Worm (Caenorhabditis elegans) whole organism, L4 larva: ENCODE measurements around the gene ZK1320.11.
A peak's percentile ranks its signal among the peaks of the same experiment; 100 is the strongest.

ENCODE experiments used
- F37D6.2 ChIP-seq: sonication (generic microtip); optimal IDR thresholded peaks from 2 replicates; lab custom pipeline; 2016; ENCODE audit warnings: mild to moderate bottlenecking, missing genetic modification characterization, missing compliant biosample characterization
- T26A8.4 ChIP-seq: fragments of 200-800 bp; sonication (Bioruptor generic); IDR thresholded peaks from 2 replicates; pipeline ENCODE4 v1.3.6; 2022; ENCODE audit warnings: missing genetic modification characterization, missing compliant biosample characterization
- Y75B8A.6 ChIP-seq: fragments of 200-800 bp; sonication (Bioruptor generic); IDR thresholded peaks from 2 replicates; pipeline ENCODE4 v1.3.6; 2022; ENCODE audit warnings: missing genetic modification reagents, missing genetic modification characterization, missing compliant biosample characterization
- aha-1 ChIP-seq: fragments of 150-350 bp; peaks from one replicate; lab custom pipeline; 2014; ENCODE audit warnings: missing biosample characterization, missing genetic modification characterization
- ama-1 ChIP-seq: fragments of 150-350 bp; optimal IDR thresholded peaks from 2 replicates; lab custom pipeline; 2014; ENCODE audit warnings: inconsistent platforms, mixed read lengths
- ceh-62 ChIP-seq: sonication (generic microtip); optimal IDR thresholded peaks from 2 replicates; lab custom pipeline; 2017; ENCODE audit warnings: missing biosample characterization, missing genetic modification characterization
- ces-1 ChIP-seq: fragments of 150-350 bp; sonication (generic microtip); optimal IDR thresholded peaks from 4 replicates; lab custom pipeline; 2014; ENCODE audit warnings: missing biosample characterization, missing genetic modification reagents, missing genetic modification characterization
- ctbp-1 ChIP-seq: fragments of 200-800 bp; sonication (Bioruptor generic); IDR thresholded peaks from 2 replicates; pipeline ENCODE4 v1.3.6; 2022; ENCODE audit warnings: missing genetic modification reagents, missing genetic modification characterization, missing compliant biosample characterization
- daf-16 ChIP-seq, 3 experiments: sonication (generic microtip); optimal IDR thresholded peaks; 2 replicates each; lab custom pipeline; 2016 to 2017; ENCODE audit warnings: missing genetic modification characterization in 3 of 3, missing genetic modification reagents in 3 of 3, mild to moderate bottlenecking in 2 of 3, missing compliant biosample characterization in 2 of 3, missing biosample characterization in 1 of 3, moderate library complexity in 1 of 3
- daf-19 ChIP-seq: fragments of 200-800 bp; sonication (Bioruptor generic); conservative IDR thresholded peaks from 2 replicates; pipeline ENCODE4 v1.3.6; 2022; ENCODE audit warnings: missing genetic modification characterization, missing compliant biosample characterization
- dmd-6 ChIP-seq: fragments of 200-800 bp; sonication (Bioruptor generic); IDR thresholded peaks from 2 replicates; pipeline ENCODE4 v1.3.6; 2022; ENCODE audit warnings: missing genetic modification reagents, missing genetic modification characterization, missing compliant biosample characterization
- dpl-1 ChIP-seq: fragments of 150-350 bp; optimal IDR thresholded peaks from 2 replicates; lab custom pipeline; 2014; ENCODE audit warnings: missing biosample characterization, missing genetic modification reagents, missing genetic modification characterization
- dve-1 ChIP-seq: sonication (generic microtip); optimal IDR thresholded peaks from 2 replicates; lab custom pipeline; 2017; ENCODE audit warnings: antibody characterized with exemption, mild to moderate bottlenecking, missing genetic modification characterization, missing compliant biosample characterization; ENCODE audit not compliant: insufficient read depth
- fkh-10 ChIP-seq: fragments of 150-350 bp; optimal IDR thresholded peaks from 2 replicates; lab custom pipeline; 2014; ENCODE audit warnings: missing biosample characterization, missing genetic modification reagents, missing genetic modification characterization
- hmg-1.1 ChIP-seq: fragments of 200-800 bp; sonication (Bioruptor generic); IDR thresholded peaks from 2 replicates; pipeline ENCODE4 v1.3.6; 2022; ENCODE audit warnings: missing genetic modification reagents, missing genetic modification characterization, missing compliant biosample characterization
- lim-7 ChIP-seq: fragments of 200-800 bp; sonication (Bioruptor generic); IDR thresholded peaks from 2 replicates; pipeline ENCODE4 v1.3.6; 2022; ENCODE audit warnings: missing genetic modification characterization, missing compliant biosample characterization
- lin-38 ChIP-seq: fragments of 200-800 bp; sonication (Bioruptor generic); IDR thresholded peaks from 2 replicates; pipeline ENCODE4 v1.3.6; 2022; ENCODE audit warnings: missing genetic modification reagents, missing genetic modification characterization, missing compliant biosample characterization
- lsy-2 ChIP-seq, 2 experiments: fragments of 150-350 bp in 1 of 2; sonication (generic microtip) in 1 of 2; optimal IDR thresholded peaks; 2 replicates each; lab custom pipeline; 2014 to 2017; ENCODE audit warnings: missing biosample characterization in 2 of 2, missing genetic modification characterization in 2 of 2
- mdl-1 ChIP-seq, 2 experiments: fragments of 150-350 bp in 1 of 2; sonication (generic microtip) in 1 of 2; optimal IDR thresholded peaks; 2 replicates each; lab custom pipeline; 2014 to 2017; ENCODE audit warnings: missing biosample characterization in 2 of 2, missing genetic modification characterization in 2 of 2
- mdt-29 ChIP-seq: fragments of 200-800 bp; sonication (Bioruptor generic); IDR thresholded peaks from 2 replicates; pipeline ENCODE4 v1.3.6; 2022; ENCODE audit warnings: missing genetic modification reagents, missing genetic modification characterization, missing compliant biosample characterization
- mxl-2 ChIP-seq: fragments of 200-800 bp; sonication (Bioruptor generic); conservative IDR thresholded peaks from 2 replicates; pipeline ENCODE4 v1.3.6; 2022; ENCODE audit warnings: missing genetic modification reagents, missing genetic modification characterization, missing compliant biosample characterization
- nhr-10 ChIP-seq: fragments of 150-350 bp; optimal IDR thresholded peaks from 2 replicates; lab custom pipeline; 2014; ENCODE audit warnings: missing biosample characterization, missing genetic modification characterization
- nhr-11 ChIP-seq: fragments of 150-350 bp; optimal IDR thresholded peaks from 2 replicates; lab custom pipeline; 2014; ENCODE audit warnings: missing biosample characterization, missing genetic modification characterization
- nhr-111 ChIP-seq: fragments of 200-800 bp; sonication (Bioruptor generic); optimal IDR thresholded peaks from 2 replicates; lab custom pipeline; 2018; ENCODE audit warnings: mild to moderate bottlenecking, missing genetic modification characterization, missing compliant biosample characterization
- nhr-237 ChIP-seq: sonication (generic microtip); optimal IDR thresholded peaks from 2 replicates; lab custom pipeline; 2017; ENCODE audit warnings: missing biosample characterization, missing genetic modification characterization
- nhr-28 ChIP-seq: fragments of 150-350 bp; optimal IDR thresholded peaks from 2 replicates; lab custom pipeline; 2014; ENCODE audit warnings: missing biosample characterization, missing genetic modification characterization
- nhr-42 ChIP-seq: fragments of 200-800 bp; sonication (Bioruptor generic); IDR thresholded peaks from 2 replicates; pipeline ENCODE4 v1.3.6; 2022; ENCODE audit warnings: missing genetic modification characterization, missing compliant biosample characterization
- nhr-77 ChIP-seq: fragments of 150-350 bp; optimal IDR thresholded peaks from 2 replicates; lab custom pipeline; 2014; ENCODE audit warnings: missing biosample characterization, missing genetic modification characterization
- php-3 ChIP-seq: fragments of 200-800 bp; sonication (Bioruptor generic); IDR thresholded peaks from 2 replicates; pipeline ENCODE4 v1.3.6; 2022; ENCODE audit warnings: missing genetic modification reagents, missing genetic modification characterization, missing compliant biosample characterization
- pqm-1 ChIP-seq: sonication (generic microtip); optimal IDR thresholded peaks from 2 replicates; lab custom pipeline; 2017; ENCODE audit warnings: missing biosample characterization, missing genetic modification characterization
- rbr-2 ChIP-seq: sonication (generic microtip); optimal IDR thresholded peaks from 2 replicates; lab custom pipeline; 2016; ENCODE audit warnings: missing genotype, missing genetic modification characterization, missing compliant biosample characterization
- set-16 ChIP-seq: fragments of 200-800 bp; sonication (Bioruptor generic); IDR thresholded peaks from 2 replicates; pipeline ENCODE4 v1.3.6; 2022; ENCODE audit warnings: missing genetic modification reagents, missing genetic modification characterization, missing compliant biosample characterization
- spr-3 ChIP-seq: fragments of 200-800 bp; sonication (Bioruptor generic); optimal IDR thresholded peaks from 2 replicates; lab custom pipeline; 2018; ENCODE audit warnings: mild to moderate bottlenecking, missing genetic modification characterization, missing compliant biosample characterization
- tag-97 ChIP-seq: fragments of 200-800 bp; sonication (Bioruptor generic); IDR thresholded peaks from 2 replicates; pipeline ENCODE4 v1.3.6; 2022; ENCODE audit warnings: missing genetic modification characterization, missing compliant biosample characterization
- unc-62 ChIP-seq, 3 experiments: fragments of 150-350 bp in 1 of 3; sonication (generic microtip); optimal IDR thresholded peaks in 2 of 3; peaks in 1 of 3; 1 replicate in 1 of 3; 2 replicates in 2 of 3; lab custom pipeline; 2014 to 2017; ENCODE audit warnings: missing biosample characterization in 3 of 3, missing genetic modification characterization in 3 of 3, missing genetic modification reagents in 3 of 3, missing genotype in 1 of 3
- zip-11 ChIP-seq: fragments of 200-800 bp; sonication (Bioruptor generic); IDR thresholded peaks from 2 replicates; pipeline ENCODE4 v1.3.6; 2022; ENCODE audit warnings: missing genetic modification characterization, missing compliant biosample characterization
- ztf-11 ChIP-seq: fragments of 150-350 bp; optimal IDR thresholded peaks from 2 replicates; lab custom pipeline; 2014; ENCODE audit warnings: missing biosample characterization, missing genetic modification characterization

The ZK1320.11 gene

ce11 chrII:9677470-9677869, 10.0 kb downstream of the ZK1320.11 start:
- peak; percentile 5 for TF ChIP-seq nhr-28
- peak; percentile 90 for TF ChIP-seq pqm-1 (tag; lab: Kevin White, UChicago)
- no peak for TF ChIP-seq nhr-237 (tag; lab: Kevin White, UChicago)
- no peak for TF ChIP-seq F37D6.2 (tag; lab: Kevin White, UChicago)
- TF ChIP-seq nhr-77 (tag; lab: Kevin White, UChicago), result peak; percentile 7
- TF ChIP-seq ces-1 (GFP tag; lab: Kevin White, UChicago), result no peak
- TF ChIP-seq dmd-6 (GFP tag; lab: Robert Waterston, UW), result peak; percentile 19; the same call in 1 of the 2 replicates
- peak in 1 of 2 experiments; percentile 21 for TF ChIP-seq lsy-2 (tag; optimal IDR thresholded peaks at IDR 0.05; lab: Kevin White, UChicago)
- no peak for TF ChIP-seq daf-16 (GFP tag; optimal IDR thresholded peaks at IDR 0.05; lab: Kevin White, UChicago)
- TF ChIP-seq daf-16 (tag; optimal IDR thresholded peaks at IDR 0.05; lab: Kevin White, UChicago), result peak; percentile 24
- peak; percentile 56 for TF ChIP-seq dve-1 (tag; lab: Kevin White, UChicago)
- TF ChIP-seq, all 104 proteins: peak for 7

ce11 chrII:9679842-9680241, 12.4 kb downstream of the ZK1320.11 start:
- TF ChIP-seq lsy-2 (tag; optimal IDR thresholded peaks at IDR 0.05; lab: Kevin White, UChicago) (peak in 1 of 2 experiments; percentile 5), mdt-29 (no peak), hmg-1.1 (GFP tag; lab: Robert Waterston, UW) (0 out of 2 replicates have a peak, but pooled peaks have one; percentile 28), nhr-10 (tag; lab: Kevin White, UChicago) (no peak), mdl-1 (tag; optimal IDR thresholded peaks at IDR 0.05; lab: Kevin White, UChicago) (no peak), aha-1 (tag; lab: Kevin White, UChicago) (peak; percentile 7)
- TF ChIP-seq, all 104 proteins: peak for 3

DNA sequence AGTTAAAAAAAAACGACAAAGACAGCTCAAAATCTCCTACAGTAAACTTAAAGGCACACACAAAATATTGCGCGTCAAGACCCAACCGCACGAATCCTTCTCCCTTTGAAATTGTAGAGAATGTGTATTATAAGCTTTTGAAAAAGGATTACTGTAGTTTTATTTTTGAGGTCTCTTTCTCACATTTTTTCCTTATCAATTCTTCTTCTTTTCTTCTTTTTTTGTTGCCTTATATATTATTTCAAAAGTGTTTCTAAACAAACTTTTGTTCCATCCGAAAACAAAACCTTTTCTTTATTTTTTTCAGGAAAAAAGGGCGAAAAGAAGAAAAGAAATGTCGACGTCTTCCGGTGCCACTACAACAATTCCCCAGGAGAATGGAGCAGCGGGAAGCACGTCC, 13.1 kb downstream of the ZK1320.11 start, which contains the start of gene ZK1320.13:
ZK1320.13 (plus strand) TSS at position 301 of the 400 bp plus-strand sequence.
- TF ChIP-seq ama-1, result no peak
- no peak for TF ChIP-seq tag-97 (GFP tag; lab: Robert Waterston, UW)
- TF ChIP-seq lim-7 (GFP tag; lab: Robert Waterston, UW), result no peak
- TF ChIP-seq lin-38, result no peak
- no peak for TF ChIP-seq zip-11 (GFP tag; lab: Robert Waterston, UW)
- TF ChIP-seq lsy-2 (tag; optimal IDR thresholded peaks at IDR 0.05; lab: Kevin White, UChicago), result no peak
- no peak for TF ChIP-seq ztf-11 (tag; lab: Kevin White, UChicago)
- no peak for TF ChIP-seq nhr-11 (tag; lab: Kevin White, UChicago)
- no peak for TF ChIP-seq mxl-2 (GFP tag; lab: Robert Waterston, UW)

DNA sequence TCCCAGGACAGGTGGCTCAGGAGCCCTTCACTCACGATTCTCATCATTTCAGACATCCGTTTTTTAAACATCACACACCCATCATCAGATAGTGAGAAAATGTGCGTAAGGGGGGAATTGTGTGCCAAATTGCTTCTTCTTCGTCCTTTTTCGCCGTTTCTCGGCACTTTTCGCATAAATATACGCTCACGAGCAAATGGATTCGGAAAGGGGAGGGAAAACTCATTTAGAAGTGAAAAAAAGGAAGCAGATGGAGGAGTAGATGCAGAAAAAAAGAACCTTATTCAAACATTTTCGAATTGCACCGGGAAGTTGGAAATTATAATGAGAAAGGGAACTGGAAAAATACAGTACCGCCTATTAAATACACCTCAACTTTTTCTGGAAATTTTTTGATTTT, 14.6 kb downstream of the ZK1320.11 start:
- TF ChIP-seq daf-19 (GFP tag; lab: Robert Waterston, UW) (no peak), fkh-10 (GFP tag; lab: Kevin White, UChicago) (peak; percentile 18)

- TF ChIP-seq dpl-1 (GFP tag; lab: Kevin White, UChicago) (no peak), php-3 (GFP tag; lab: Robert Waterston, UW) (no peak), ceh-62 (tag; lab: Kevin White, UChicago) (no peak), spr-3 (GFP tag; lab: Kevin White, UChicago) (no peak), nhr-42 (GFP tag; lab: Robert Waterston, UW) (no peak), ama-1 (no peak), unc-62 (GFP tag; optimal IDR thresholded peaks at IDR 0.05 in 1 of 2; lab: Kevin White, UChicago) (peak in 1 of 2 experiments; percentile 52), unc-62 (tag; optimal IDR thresholded peaks at IDR 0.05; lab: Kevin White, UChicago) (no peak), ztf-11 (tag; lab: Kevin White, UChicago) (no peak), nhr-111 (no peak), set-16 (GFP tag; lab: Robert Waterston, UW) (no peak), Y75B8A.6 (no peak), ctbp-1 (GFP tag; lab: Robert Waterston, UW) (no peak), rbr-2 (tag; lab: Kevin White, UChicago) (no peak), T26A8.4 (0 out of 2 replicates have a peak, but pooled peaks have one; percentile 24)
Observed at ce11 chrII:9684175-9684574, 16.8 kb downstream of the ZK1320.11 start.
